Fruit fly (Drosophila melanogaster) whole organism, prepupa: Measurements from ENCODE around the gene Flo2.

Source experiments
- CG10631 ChIP-seq: fragments of 200-800 bp; sonication (Bioruptor generic); optimal IDR thresholded peaks from 2 replicates; lab custom pipeline; 2016; ENCODE audit warnings: missing biosample characterization, missing genetic modification characterization
- CG11902 ChIP-seq: fragments of 200-800 bp; sonication (Bioruptor generic); optimal IDR thresholded peaks from 3 replicates; lab custom pipeline; 2016; ENCODE audit warnings: missing biosample characterization, missing genetic modification characterization
- CG4318 ChIP-seq: fragments of 200-800 bp; sonication (Bioruptor generic); optimal IDR thresholded peaks from 3 replicates; lab custom pipeline; 2017; ENCODE audit warnings: missing biosample characterization, mild to moderate bottlenecking, missing genetic modification characterization
- CG7368 ChIP-seq: fragments of 200-800 bp; sonication (Bioruptor generic); optimal IDR thresholded peaks from 3 replicates; lab custom pipeline; 2016; ENCODE audit warnings: missing biosample characterization, missing genetic modification characterization
- OdsH ChIP-seq: fragments of 200-800 bp; sonication (Bioruptor generic); optimal IDR thresholded peaks from 3 replicates; lab custom pipeline; 2016; ENCODE audit warnings: missing biosample characterization, missing genetic modification characterization

dm6 chrX:14871028-14871427, 31.9 kb downstream of the Flo2 start, which contains the start of gene CG9518:
- no peak for TF ChIP-seq CG7368 (GFP tag; lab: Kevin White, UChicago)
- TF ChIP-seq OdsH (GFP tag; lab: Kevin White, UChicago): no peak
- no peak for TF ChIP-seq CG10631 (GFP tag; lab: Kevin White, UChicago)
- TF ChIP-seq CG11902 (GFP tag; lab: Kevin White, UChicago): no peak
- no peak for TF ChIP-seq CG4318
